Fruit fly (Drosophila melanogaster): ENCODE measurements around the gene CG4629.

- TF ChIP-seq CG8478 (optimal IDR thresholded peaks at IDR 0.05), result no peak
- TF ChIP-seq CTCF (optimal IDR thresholded peaks at IDR 0.05), result no peak
These were observed 23.1 kb upstream of the CG4629 start for dm6 chr2L:1125437-1125836.
